Fruit fly (Drosophila melanogaster): ENCODE data around the gene CG4045.

Gene CG4045

DNA sequence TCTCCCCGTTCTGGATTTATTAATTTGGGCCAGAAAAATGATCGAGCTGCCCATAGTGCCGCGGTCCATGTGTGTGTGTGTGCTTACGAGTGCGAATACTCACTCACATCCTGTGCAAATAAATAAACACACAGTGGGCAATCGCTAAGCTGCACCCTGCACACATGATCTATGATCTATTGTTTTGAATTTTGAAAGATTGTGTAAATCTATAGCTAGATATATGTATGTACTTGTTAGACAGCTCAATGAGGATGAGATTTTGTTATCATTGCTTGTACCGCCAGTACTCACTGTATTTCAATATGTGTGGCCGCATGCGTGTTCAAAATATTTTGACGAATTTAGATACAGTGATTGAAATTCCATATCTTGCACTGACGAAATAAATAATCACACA, 7.4 kb upstream of the CG4045 start (continued):
- TF ChIP-seq CG34406 (GFP tag; optimal IDR thresholded peaks at IDR 0.05) (peak; percentile 74), Hr39 (GFP tag; optimal IDR thresholded peaks at IDR 0.05) (peak; percentile 93), topi (GFP tag; optimal IDR thresholded peaks at IDR 0.05) (peak; percentile 88), Sox102F (GFP tag; optimal IDR thresholded peaks at IDR 0.05) (peak; percentile 81), esn (GFP tag; optimal IDR thresholded peaks at IDR 0.05) (peak; percentile 84), Ets96B (tag; optimal IDR thresholded peaks at IDR 0.05) (peak; percentile 89), Smox (GFP tag; optimal IDR thresholded peaks at IDR 0.05) (peak; percentile 80), lz (GFP tag; optimal IDR thresholded peaks at IDR 0.05) (peak; percentile 86), CG11902 (GFP tag; optimal IDR thresholded peaks at IDR 0.05) (peak; percentile 79), CG6163 (GFP tag; IDR thresholded peaks at IDR 0.05) (peak; percentile 94), CG9139 (GFP tag; optimal IDR thresholded peaks at IDR 0.05) (peak; percentile 54), net (GFP tag; optimal IDR thresholded peaks at IDR 0.05) (peak; percentile 87), fd59A (GFP tag; optimal IDR thresholded peaks at IDR 0.05) (peak; percentile 83)

DNA sequence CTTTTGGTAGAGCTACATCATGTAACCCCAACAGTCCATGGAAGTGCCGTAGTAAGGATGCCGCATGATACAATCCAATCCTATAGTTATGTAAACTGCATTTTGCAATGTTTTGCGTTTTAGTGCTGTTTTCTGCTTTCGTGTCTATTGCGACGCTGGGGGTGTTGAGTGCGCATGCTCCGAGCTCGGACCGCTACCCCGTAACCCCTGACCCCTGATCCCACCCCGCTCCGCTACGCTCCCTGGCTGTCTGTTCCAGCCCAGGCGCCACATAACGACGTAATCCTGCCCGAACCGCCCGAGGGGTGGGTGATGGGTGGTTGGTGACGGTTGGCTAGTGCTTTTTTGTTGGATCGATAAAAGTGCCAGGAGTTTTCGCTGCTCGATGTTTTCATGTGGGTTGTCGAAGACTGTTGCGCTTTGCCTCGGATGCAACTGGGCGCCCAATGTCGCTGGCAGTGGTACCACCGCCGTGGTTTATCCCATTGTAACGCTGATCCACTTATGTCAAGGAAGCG, 6.2 kb upstream of the CG4045 start:
- no peak for TF ChIP-seq Hr39 (GFP tag; optimal IDR thresholded peaks at IDR 0.05)
- no peak for TF ChIP-seq eg (GFP tag; IDR thresholded peaks at IDR 0.05)
- TF ChIP-seq salr (GFP tag; optimal IDR thresholded peaks at IDR 0.05), result no peak
- no peak for TF ChIP-seq CG3032 (tag; optimal IDR thresholded peaks at IDR 0.05)
- TF ChIP-seq CG34406 (GFP tag; optimal IDR thresholded peaks at IDR 0.05), result no peak
- no peak for TF ChIP-seq CG9139 (GFP tag; optimal IDR thresholded peaks at IDR 0.05)
- no peak for TF ChIP-seq dsx (GFP tag; optimal IDR thresholded peaks at IDR 0.05; ENCODE audit: poor library complexity, severe bottlenecking)
- no peak for TF ChIP-seq CG6792 (GFP tag; optimal IDR thresholded peaks at IDR 0.05)
- TF ChIP-seq esn (GFP tag; optimal IDR thresholded peaks at IDR 0.05), result no peak
- TF ChIP-seq CG10669 (GFP tag; optimal IDR thresholded peaks at IDR 0.05), result no peak
- TF ChIP-seq CG10631 (GFP tag; optimal IDR thresholded peaks at IDR 0.05), result no peak
- no peak for TF ChIP-seq CG15336 (GFP tag; IDR thresholded peaks at IDR 0.05)
- TF ChIP-seq fd85E (GFP tag; optimal IDR thresholded peaks at IDR 0.05), result no peak
- TF ChIP-seq svp (GFP tag), result no peak
- TF ChIP-seq Eip78C (GFP tag), result no peak
- no peak for TF ChIP-seq achi (GFP tag; optimal IDR thresholded peaks at IDR 0.05)
- no peak for TF ChIP-seq CG11294 (GFP tag; IDR thresholded peaks at IDR 0.05)
- TF ChIP-seq CG8632 (GFP tag; optimal IDR thresholded peaks at IDR 0.05), result no peak
- no peak for TF ChIP-seq CG4318 (GFP tag; optimal IDR thresholded peaks at IDR 0.05)
- no peak for TF ChIP-seq CG6854 (GFP tag; optimal IDR thresholded peaks at IDR 0.05)

DNA sequence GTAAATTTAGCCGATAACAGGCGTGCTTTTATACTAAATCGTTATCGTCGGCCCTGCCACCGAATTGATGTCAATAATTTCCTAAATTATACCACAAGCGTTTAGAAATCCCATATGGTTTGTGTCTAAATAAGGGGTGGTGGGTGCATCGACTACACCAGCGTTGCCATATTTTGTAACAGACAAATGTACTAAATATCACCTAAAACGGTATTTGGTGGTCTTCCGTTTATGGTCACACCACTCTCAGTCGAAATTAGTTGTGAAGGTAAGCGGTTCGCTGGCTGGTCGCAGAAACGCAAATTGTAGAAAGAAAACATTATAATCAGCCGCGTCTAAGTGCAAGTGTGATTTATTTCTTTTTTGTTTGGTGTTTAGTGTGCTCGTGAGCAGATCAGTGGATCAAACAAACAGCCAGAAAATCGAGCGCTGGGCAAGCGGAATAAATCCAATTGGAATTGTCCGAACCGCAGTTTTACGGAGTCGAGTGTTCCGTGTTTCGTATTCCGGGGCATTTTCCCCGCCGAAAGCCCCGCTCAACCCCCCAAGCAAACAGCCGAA, 4.7 kb upstream of the CG4045 start, which contains the start of the genes CG16903 and Unc-76:
Gene CG16903, minus strand, starts transcription at position 39 of the 561 bp plus-strand sequence.
Gene Unc-76, plus strand, starts transcription at position 244 of the 561 bp plus-strand sequence.
- TF ChIP-seq CG6163 (GFP tag; IDR thresholded peaks at IDR 0.05), result 0 out of 3 replicates have a peak, but pooled peaks have one; percentile 26
- no peak for TF ChIP-seq Lpt (GFP tag; optimal IDR thresholded peaks at IDR 0.05)
- TF ChIP-seq dac (GFP tag; optimal IDR thresholded peaks at IDR 0.05), result no peak
- 0 out of 3 replicates have a peak, but pooled peaks have one; percentile 7 for TF ChIP-seq eg (GFP tag; IDR thresholded peaks at IDR 0.05)
- TF ChIP-seq CG11762 (GFP tag; optimal IDR thresholded peaks at IDR 0.05; ENCODE audit: insufficient read depth), result no peak
- TF ChIP-seq CG7368 (GFP tag; optimal IDR thresholded peaks at IDR 0.05), result no peak
- peak; percentile 17 for TF ChIP-seq esn (GFP tag; optimal IDR thresholded peaks at IDR 0.05)
- TF ChIP-seq svp (GFP tag), result peak; percentile 70
- peak in 1 of 2 experiments; percentile 2 for TF ChIP-seq salr (GFP tag; optimal IDR thresholded peaks at IDR 0.05)
- no peak for TF ChIP-seq Hr4 (GFP tag; optimal IDR thresholded peaks at IDR 0.05)
- no peak for TF ChIP-seq topi (GFP tag; optimal IDR thresholded peaks at IDR 0.05)
- TF ChIP-seq CG4318 (GFP tag; optimal IDR thresholded peaks at IDR 0.05), result no peak
- TF ChIP-seq CG8319 (GFP tag; optimal IDR thresholded peaks at IDR 0.05), result no peak
- TF ChIP-seq CG11294 (GFP tag; IDR thresholded peaks at IDR 0.05), result no peak
- no peak for TF ChIP-seq achi (GFP tag; optimal IDR thresholded peaks at IDR 0.05)
- TF ChIP-seq Met (GFP tag; optimal IDR thresholded peaks at IDR 0.05), result no peak
- TF ChIP-seq OdsH (GFP tag; optimal IDR thresholded peaks at IDR 0.05), result no peak
- no peak for TF ChIP-seq spab (GFP tag; optimal IDR thresholded peaks at IDR 0.05)
- TF ChIP-seq CG8632 (GFP tag; optimal IDR thresholded peaks at IDR 0.05), result no peak
- TF ChIP-seq CG10631 (GFP tag; optimal IDR thresholded peaks at IDR 0.05), result no peak
- TF ChIP-seq Sox14 (GFP tag; optimal IDR thresholded peaks at IDR 0.05), result peak; percentile 32
- no peak for TF ChIP-seq Blimp-1 (GFP tag; optimal IDR thresholded peaks at IDR 0.05)
- TF ChIP-seq CG10669 (GFP tag; optimal IDR thresholded peaks at IDR 0.05), result no peak
- peak; percentile 51 for TF ChIP-seq vri (GFP tag; optimal IDR thresholded peaks at IDR 0.05)
- no peak for TF ChIP-seq cyc (GFP tag; optimal IDR thresholded peaks at IDR 0.05)
- no peak for TF ChIP-seq Sox102F (GFP tag; optimal IDR thresholded peaks at IDR 0.05)
- TF ChIP-seq CG6792 (GFP tag; optimal IDR thresholded peaks at IDR 0.05), result no peak
- TF ChIP-seq fd85E (GFP tag; optimal IDR thresholded peaks at IDR 0.05), result no peak
- TF ChIP-seq CG1621 (tag; optimal IDR thresholded peaks at IDR 0.05), result peak; percentile 51
- TF ChIP-seq CG9139 (GFP tag; optimal IDR thresholded peaks at IDR 0.05), result no peak
- no peak for TF ChIP-seq fd59A (GFP tag; optimal IDR thresholded peaks at IDR 0.05)
- no peak for TF ChIP-seq Gug (GFP tag; IDR thresholded peaks at IDR 0.05)
- TF ChIP-seq Sox15 (GFP tag; optimal IDR thresholded peaks at IDR 0.05), result no peak

Measured in whole organism, prepupa.